Worm (Caenorhabditis elegans): ENCODE data around the gene pcrg-1.

ce11 chrII:7231951-7232350 is 31.6 kb downstream of the pcrg-1 start:
- TF ChIP-seq lsy-2 (tag; optimal IDR thresholded peaks at IDR 0.05) (no peak), unc-39 (tag; optimal IDR thresholded peaks at IDR 0.05) (no peak)

Measured in whole organism, mixed stage, embryonic.